Fruit fly (Drosophila melanogaster): ENCODE results near the gene Dnz1.
A peak's percentile ranks its signal among the peaks of the same experiment; 100 is the strongest.

Gene Dnz1

DNA sequence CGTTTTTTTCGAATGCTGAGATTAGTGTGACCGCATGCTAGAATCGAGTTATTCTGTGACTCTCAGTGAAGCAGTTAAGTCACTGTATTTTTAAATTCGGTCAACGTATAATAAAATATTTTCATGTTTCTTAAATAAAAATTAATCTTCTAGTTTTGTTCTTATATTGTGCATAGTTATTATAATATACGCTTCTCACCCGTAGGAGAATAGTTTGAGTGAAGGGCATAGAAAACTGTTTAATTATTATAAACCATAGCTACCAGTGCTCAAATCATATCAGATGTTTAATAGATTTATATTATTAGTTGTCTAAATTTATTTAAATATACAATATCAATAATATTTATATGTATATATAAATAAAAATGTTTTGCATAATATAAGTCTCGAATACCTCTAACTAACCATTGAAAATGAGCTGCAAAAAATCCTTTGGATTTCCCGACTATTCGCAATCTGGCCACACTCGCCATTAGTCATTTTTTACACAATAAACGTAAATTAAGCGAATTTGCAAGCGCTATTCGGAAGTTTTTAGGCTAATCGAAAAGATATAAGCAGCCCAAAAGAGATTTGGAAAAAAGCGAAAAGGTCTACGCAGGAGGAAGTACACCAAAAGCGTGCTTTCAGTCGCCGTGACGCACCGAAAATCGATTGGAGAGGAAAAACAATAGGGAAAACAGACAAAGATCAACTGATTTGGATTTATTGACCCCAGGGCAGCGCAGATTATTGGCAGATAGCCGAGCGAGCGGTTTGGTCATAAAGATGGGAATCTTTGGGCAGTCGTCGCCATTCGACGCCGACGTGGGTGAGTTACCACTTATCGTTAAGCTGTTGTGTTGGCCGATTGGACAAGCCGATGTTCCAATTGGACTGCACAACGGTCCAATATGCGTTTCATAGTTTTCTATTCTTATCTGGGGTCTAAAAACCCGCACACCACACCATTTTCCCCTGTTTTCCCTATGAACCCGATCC lies 1.9 kb upstream of the Dnz1 start, which contains the start of the genes aurB and Stam (continued):
- TF ChIP-seq sim (GFP tag; IDR thresholded peaks at IDR 0.05) (no peak), CG3163 (GFP tag; optimal IDR thresholded peaks at IDR 0.05) (no peak), pho (GFP tag; optimal IDR thresholded peaks at IDR 0.05) (no peak), CG31224 (GFP tag; IDR thresholded peaks at IDR 0.05) (no peak), inv (GFP tag; IDR thresholded peaks at IDR 0.05; ENCODE audit: partially characterized antibody) (no peak), corto (GFP tag; optimal IDR thresholded peaks at IDR 0.05) (no peak), CG6254 (GFP tag; optimal IDR thresholded peaks at IDR 0.05) (peak; percentile 18), Usf (GFP tag; optimal IDR thresholded peaks at IDR 0.05) (no peak), CG9215 (GFP tag; IDR thresholded peaks at IDR 0.05) (no peak), CG17359 (tag; optimal IDR thresholded peaks at IDR 0.05) (peak; percentile 51), dmrt11E (tag; optimal IDR thresholded peaks at IDR 0.05) (peak; percentile 76), hbn (GFP tag; IDR thresholded peaks at IDR 0.05; ENCODE audit: partially characterized antibody) (no peak), Taf1 (GFP tag; IDR thresholded peaks at IDR 0.05) (no peak), CG16815 (GFP tag; optimal IDR thresholded peaks at IDR 0.05) (no peak), pb (GFP tag; optimal IDR thresholded peaks at IDR 0.05) (no peak), dimm (GFP tag; IDR thresholded peaks at IDR 0.05) (no peak), vnd (GFP tag; IDR thresholded peaks at IDR 0.05; ENCODE audit: partially characterized antibody) (no peak), hb (GFP tag; IDR thresholded peaks at IDR 0.05; ENCODE audit: partially characterized antibody) (no peak), Dref (GFP tag; IDR thresholded peaks at IDR 0.05) (no peak), crc (GFP tag; optimal IDR thresholded peaks at IDR 0.05) (no peak), wek (GFP tag; optimal IDR thresholded peaks at IDR 0.05) (peak; percentile 90), dati (GFP tag; IDR thresholded peaks at IDR 0.05) (no peak), Nf-YB (GFP tag; optimal IDR thresholded peaks at IDR 0.05) (peak; percentile 28), CoRest (tag; optimal IDR thresholded peaks at IDR 0.05) (peak; percentile 87), CG33557 (GFP tag; optimal IDR thresholded peaks at IDR 0.05) (peak; percentile 24), CG32772 (GFP tag; IDR thresholded peaks at IDR 0.05) (no peak), Nf-YC (tag; optimal IDR thresholded peaks at IDR 0.05) (peak; percentile 71), CG17912 (GFP tag; optimal IDR thresholded peaks at IDR 0.05) (no peak), crp (GFP tag; optimal IDR thresholded peaks at IDR 0.05) (no peak), amos (GFP tag; IDR thresholded peaks at IDR 0.05; ENCODE audit: partially characterized antibody) (no peak), vvl (GFP tag; IDR thresholded peaks at IDR 0.05) (peak; percentile 71), cato (GFP tag; optimal IDR thresholded peaks at IDR 0.05; ENCODE audit: borderline replicate concordance) (peak; percentile 54), Hr51 (GFP tag; optimal IDR thresholded peaks at IDR 0.05) (peak in 1 of 2 experiments; percentile 70), slbo (GFP tag; IDR thresholded peaks at IDR 0.05) (peak; percentile 47; the same call in 1 of the 2 replicates), CG4282 (GFP tag; optimal IDR thresholded peaks at IDR 0.05) (no peak), sug (tag; optimal IDR thresholded peaks at IDR 0.05) (peak; percentile 31), Drgx (GFP tag; IDR thresholded peaks at IDR 0.05) (0 out of 2 replicates have a peak, but pooled peaks have one; percentile 9), CG18262 (tag; optimal IDR thresholded peaks at IDR 0.05) (peak; percentile 69), CG9932 (GFP tag; IDR thresholded peaks at IDR 0.05) (peak; percentile 34; the same call in 1 of the 2 replicates), pan (optimal IDR thresholded peaks at IDR 0.05) (no peak), pan (GFP tag; optimal IDR thresholded peaks at IDR 0.05 in 1 of 2, IDR thresholded peaks at IDR 0.05 in 1 of 2) (peak in 1 of 2 experiments; percentile 37), NK7.1 (GFP tag; optimal IDR thresholded peaks at IDR 0.05) (no peak), Oli (tag; optimal IDR thresholded peaks at IDR 0.05) (peak; percentile 61), slou (GFP tag; optimal IDR thresholded peaks at IDR 0.05) (no peak), knrl (GFP tag; IDR thresholded peaks at IDR 0.05; ENCODE audit: partially characterized antibody) (no peak), mirr (GFP tag; optimal IDR thresholded peaks at IDR 0.05) (no peak), az2 (GFP tag; optimal IDR thresholded peaks at IDR 0.05) (peak; percentile 12), CG12769 (tag; optimal IDR thresholded peaks at IDR 0.05) (no peak)
